Worm (Caenorhabditis elegans) whole organism, young adult: Measurements from ENCODE around the gene klp-3.

Source experiments
- B0019.2 ChIP-seq: fragments of 200-800 bp; sonication (Bioruptor generic); conservative IDR thresholded peaks from 2 replicates; pipeline ENCODE4 v1.3.6; 2022; ENCODE audit warnings: missing genetic modification reagents, missing genetic modification characterization, missing compliant biosample characterization
- B0261.1 ChIP-seq: sonication (generic microtip); optimal IDR thresholded peaks from 2 replicates; lab custom pipeline; 2016; ENCODE audit warnings: mild to moderate bottlenecking, missing genetic modification characterization, moderate library complexity, missing compliant biosample characterization
- C17E4.6 ChIP-seq: fragments of 200-800 bp; sonication (Bioruptor generic); IDR thresholded peaks from 2 replicates; pipeline ENCODE4 v1.3.6; 2022; ENCODE audit warnings: missing genetic modification reagents, missing genetic modification characterization, missing compliant biosample characterization
- F22D6.2 ChIP-seq: sonication (generic microtip); optimal IDR thresholded peaks from 2 replicates; lab custom pipeline; 2016; ENCODE audit warnings: mild to moderate bottlenecking, missing genetic modification characterization, missing compliant biosample characterization
- F23B12.7 ChIP-seq: sonication (generic microtip); optimal IDR thresholded peaks from 2 replicates; lab custom pipeline; 2017; ENCODE audit warnings: missing genetic modification characterization, mild to moderate bottlenecking, missing compliant biosample characterization, antibody characterized with exemption, moderate library complexity; ENCODE audit not compliant: insufficient read depth
- F39B2.1 ChIP-seq: fragments of 200-800 bp; sonication (Bioruptor generic); IDR thresholded peaks from 2 replicates; pipeline ENCODE4 v1.3.6; 2022; ENCODE audit warnings: missing genetic modification reagents, missing genetic modification characterization, missing compliant biosample characterization
- F49E8.2 ChIP-seq: sonication (generic microtip); optimal IDR thresholded peaks from 3 replicates; lab custom pipeline; 2017; ENCODE audit warnings: missing genetic modification characterization, mild to moderate bottlenecking, missing compliant biosample characterization, antibody characterized with exemption, moderate library complexity; ENCODE audit not compliant: insufficient read depth
- F55B11.4 ChIP-seq: sonication (generic microtip); optimal IDR thresholded peaks from 2 replicates; lab custom pipeline; 2016; ENCODE audit warnings: missing compliant biosample characterization, missing genetic modification characterization, borderline replicate concordance; ENCODE audit not compliant: insufficient read depth
- F57A8.1 ChIP-seq: fragments of 200-800 bp; sonication (Bioruptor generic); optimal IDR thresholded peaks from 2 replicates; lab custom pipeline; 2018; ENCODE audit warnings: mild to moderate bottlenecking, missing genetic modification characterization, moderate library complexity, missing compliant biosample characterization
- F57C9.4 ChIP-seq: sonication (generic microtip); optimal IDR thresholded peaks from 2 replicates; lab custom pipeline; 2017; ENCODE audit warnings: mild to moderate bottlenecking, missing genetic modification characterization, missing compliant biosample characterization
- Y67H2A.10 ChIP-seq: fragments of 200-800 bp; sonication (Bioruptor generic); conservative IDR thresholded peaks from 2 replicates; pipeline ENCODE4 v1.3.6; 2022; ENCODE audit warnings: missing genetic modification reagents, missing genetic modification characterization, missing compliant biosample characterization
- aptf-2 ChIP-seq: fragments of 200-800 bp; sonication (Bioruptor generic); conservative IDR thresholded peaks from 2 replicates; pipeline ENCODE4 v1.3.6; 2022; ENCODE audit warnings: missing genetic modification reagents, missing genetic modification characterization, missing compliant biosample characterization
- attf-5 ChIP-seq: fragments of 200-800 bp; sonication (Bioruptor generic); optimal IDR thresholded peaks from 2 replicates; lab custom pipeline; 2018; ENCODE audit warnings: mild to moderate bottlenecking, missing genetic modification characterization, missing compliant biosample characterization
- ccch-3 ChIP-seq: fragments of 200-800 bp; sonication (Bioruptor generic); optimal IDR thresholded peaks from 2 replicates; lab custom pipeline; 2018; ENCODE audit warnings: mild to moderate bottlenecking, missing genetic modification characterization, missing compliant biosample characterization
- ceh-91 ChIP-seq: fragments of 200-800 bp; sonication (Bioruptor generic); IDR thresholded peaks from 2 replicates; pipeline ENCODE4 v1.3.6; 2022; ENCODE audit warnings: missing genetic modification reagents, missing genetic modification characterization, missing compliant biosample characterization
- ekl-4 ChIP-seq: fragments of 200-800 bp; sonication (Bioruptor generic); IDR thresholded peaks from 2 replicates; pipeline ENCODE4 v1.3.6; 2022; ENCODE audit warnings: missing genetic modification reagents, missing genetic modification characterization, missing compliant biosample characterization
- ets-4 ChIP-seq: fragments of 200-800 bp; sonication (Bioruptor generic); optimal IDR thresholded peaks from 2 replicates; lab custom pipeline; 2018; ENCODE audit warnings: mild to moderate bottlenecking, missing genetic modification characterization, missing compliant biosample characterization
- hlh-12 ChIP-seq: sonication (generic microtip); optimal IDR thresholded peaks from 2 replicates; lab custom pipeline; 2016; ENCODE audit warnings: missing genetic modification characterization, missing compliant biosample characterization
- hmg-1.2 ChIP-seq: fragments of 200-800 bp; sonication (Bioruptor generic); IDR thresholded peaks from 2 replicates; pipeline ENCODE4 v1.3.6; 2022; ENCODE audit warnings: missing genetic modification reagents, missing genetic modification characterization, missing compliant biosample characterization
- hmg-20 ChIP-seq: fragments of 200-800 bp; sonication (Bioruptor generic); IDR thresholded peaks from 2 replicates; pipeline ENCODE4 v1.3.6; 2022; ENCODE audit warnings: missing genetic modification reagents, missing genetic modification characterization, missing compliant biosample characterization
- hrde-1 ChIP-seq: sonication (generic microtip); optimal IDR thresholded peaks from 2 replicates; lab custom pipeline; 2016; ENCODE audit warnings: missing genetic modification characterization, mild to moderate bottlenecking, missing compliant biosample characterization, moderate library complexity, missing genotype, missing genetic modification reagents, borderline replicate concordance
- lag-1 ChIP-seq: fragments of 200-800 bp; sonication (Bioruptor generic); IDR thresholded peaks from 2 replicates; pipeline ENCODE4 v1.3.6; 2022; ENCODE audit warnings: missing genetic modification reagents, missing genetic modification characterization, missing compliant biosample characterization
- lsy-27 ChIP-seq: sonication (generic microtip); optimal IDR thresholded peaks from 2 replicates; lab custom pipeline; 2017; ENCODE audit warnings: missing genetic modification characterization, mild to moderate bottlenecking, missing compliant biosample characterization, antibody characterized with exemption, missing genotype, borderline replicate concordance; ENCODE audit not compliant: insufficient read depth
- mcd-1 ChIP-seq: fragments of 200-800 bp; sonication (Bioruptor generic); IDR thresholded peaks from 2 replicates; pipeline ENCODE4 v1.3.6; 2022; ENCODE audit warnings: missing genetic modification reagents, missing genetic modification characterization, missing compliant biosample characterization
- pha-4 ChIP-seq: fragments of 150-350 bp; sonication (generic microtip); optimal IDR thresholded peaks from 2 replicates; lab custom pipeline; 2014; ENCODE audit warnings: missing biosample characterization, missing genetic modification reagents, missing genetic modification characterization
- rec-8 ChIP-seq, 2 experiments: sonication (generic microtip); optimal IDR thresholded peaks; 2 replicates each; lab custom pipeline; 2016; ENCODE audit warnings: mild to moderate bottlenecking in 2 of 2, missing genetic modification characterization in 2 of 2, missing genetic modification reagents in 2 of 2, missing genotype in 2 of 2, missing biosample characterization in 1 of 2, missing compliant biosample characterization in 1 of 2, moderate library complexity in 1 of 2
- snpc-3.4 ChIP-seq: sonication (generic microtip); optimal IDR thresholded peaks from 2 replicates; lab custom pipeline; 2017; ENCODE audit warnings: missing genetic modification characterization, mild to moderate bottlenecking, missing compliant biosample characterization, antibody characterized with exemption, moderate library complexity, missing genotype, missing genetic modification reagents
- somi-1 ChIP-seq: fragments of 200-800 bp; sonication (Bioruptor generic); optimal IDR thresholded peaks from 2 replicates; lab custom pipeline; 2018; ENCODE audit warnings: mild to moderate bottlenecking, missing genetic modification characterization, missing compliant biosample characterization
- sptf-2 ChIP-seq: fragments of 200-800 bp; sonication (Bioruptor generic); optimal IDR thresholded peaks from 2 replicates; lab custom pipeline; 2018; ENCODE audit warnings: mild to moderate bottlenecking, missing genetic modification characterization, missing compliant biosample characterization
- unc-62 ChIP-seq: fragments of 150-350 bp; optimal IDR thresholded peaks from 2 replicates; lab custom pipeline; 2014; ENCODE audit warnings: missing biosample characterization, missing genetic modification reagents, missing genetic modification characterization
- zim-3 ChIP-seq: sonication (generic microtip); optimal IDR thresholded peaks from 2 replicates; lab custom pipeline; 2017; ENCODE audit warnings: mild to moderate bottlenecking, missing genetic modification characterization, moderate library complexity, missing compliant biosample characterization
- ztf-18 ChIP-seq: sonication (generic microtip); optimal IDR thresholded peaks from 2 replicates; lab custom pipeline; 2016; ENCODE audit warnings: missing genotype, mild to moderate bottlenecking, missing genetic modification characterization, missing compliant biosample characterization
- ztf-25 ChIP-seq: fragments of 200-800 bp; sonication (Bioruptor generic); IDR thresholded peaks from 2 replicates; pipeline ENCODE4 v1.3.6; 2022; ENCODE audit warnings: missing genetic modification reagents, missing genetic modification characterization, missing compliant biosample characterization
- ztf-28 ChIP-seq: fragments of 200-800 bp; sonication (Bioruptor generic); IDR thresholded peaks from 2 replicates; pipeline ENCODE4 v1.3.6; 2022; ENCODE audit warnings: missing genetic modification reagents, missing genetic modification characterization, missing compliant biosample characterization

Gene klp-3

ce11 chrII:7822454-7822853 is 19.7 kb upstream of the klp-3 start, which contains the start of gene irld-47:
Gene irld-47 (minus strand): TSS chrII:7822554.
- TF ChIP-seq hrde-1 (tag; lab: Kevin White, UChicago) (no peak), F55B11.4 (tag; lab: Kevin White, UChicago) (no peak), C17E4.6 (GFP tag; lab: Robert Waterston, UW) (no peak), rec-8 (tag; optimal IDR thresholded peaks at IDR 0.05; lab: Kevin White, UChicago) (no peak), F57C9.4 (tag; lab: Kevin White, UChicago) (no peak), ztf-18 (tag; lab: Kevin White, UChicago) (no peak), Y67H2A.10 (no peak), F39B2.1 (GFP tag; lab: Robert Waterston, UW) (no peak), mcd-1 (GFP tag; lab: Robert Waterston, UW) (no peak), B0019.2 (GFP tag; lab: Robert Waterston, UW) (no peak), ccch-3 (GFP tag; lab: Kevin White, UChicago) (no peak), F23B12.7 (tag; lab: Kevin White, UChicago) (no peak)

DNA sequence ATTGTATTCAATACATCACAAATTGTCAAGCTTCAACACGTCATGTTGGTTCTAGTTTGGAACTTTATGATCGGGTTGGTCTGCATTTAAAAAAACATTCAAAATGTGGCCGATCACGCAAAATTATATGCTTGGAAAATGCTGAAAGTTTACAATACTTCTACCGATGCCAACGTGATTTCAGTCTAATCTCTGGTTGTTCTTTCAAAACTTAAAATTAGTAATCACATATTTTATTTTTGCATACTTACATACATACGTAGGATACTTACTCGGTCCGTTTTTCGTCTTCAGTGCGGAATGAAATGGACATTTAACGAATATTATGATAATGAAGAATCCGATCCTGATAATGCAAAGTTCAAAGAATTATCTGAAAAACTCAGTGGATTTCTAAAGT is 17.0 kb upstream of the klp-3 start, which contains the start of gene srw-62:
srw-62 (plus strand) TSS at position 301 of the 400 bp plus-strand sequence.
- no peak for TF ChIP-seq lag-1 (GFP tag; lab: Robert Waterston, UW)
- no peak for TF ChIP-seq somi-1 (GFP tag; lab: Kevin White, UChicago)
- no peak for TF ChIP-seq F22D6.2 (tag; lab: Kevin White, UChicago)
- TF ChIP-seq B0261.1 (tag; lab: Kevin White, UChicago), result no peak
- TF ChIP-seq hlh-12, result no peak
- TF ChIP-seq ztf-25 (GFP tag; lab: Robert Waterston, UW), result no peak
- no peak for TF ChIP-seq B0019.2 (GFP tag; lab: Robert Waterston, UW)
- TF ChIP-seq zim-3 (tag; lab: Kevin White, UChicago), result no peak
- no peak for TF ChIP-seq F57A8.1 (GFP tag; lab: Kevin White, UChicago)
- no peak for TF ChIP-seq F23B12.7 (tag; lab: Kevin White, UChicago)
- no peak for TF ChIP-seq aptf-2 (GFP tag; lab: Robert Waterston, UW)
- TF ChIP-seq Y67H2A.10, result no peak
- no peak for TF ChIP-seq ekl-4 (GFP tag; lab: Robert Waterston, UW)
- no peak for TF ChIP-seq hmg-1.2 (GFP tag; lab: Robert Waterston, UW)
- no peak for TF ChIP-seq ceh-91 (GFP tag; lab: Robert Waterston, UW)

DNA sequence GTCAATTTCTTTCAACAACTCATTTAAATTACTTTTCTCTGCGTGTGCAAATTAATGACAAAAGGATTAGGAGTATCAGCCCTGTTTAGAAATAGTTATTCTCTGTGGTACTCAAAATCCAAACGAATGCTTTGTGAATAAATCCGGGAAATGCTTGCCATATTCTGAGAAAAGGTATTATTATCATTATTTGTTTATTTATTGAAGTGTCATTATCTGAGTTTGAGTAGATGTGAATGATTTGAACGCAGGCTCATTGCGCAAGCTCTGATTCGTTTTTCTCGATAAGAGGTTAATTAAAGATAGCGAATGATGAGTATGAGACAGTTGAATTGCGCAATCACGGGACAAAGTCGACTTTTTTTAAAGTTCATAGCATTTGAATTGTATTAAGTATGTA is 14.3 kb upstream of the klp-3 start:
- TF ChIP-seq attf-5 (GFP tag; lab: Kevin White, UChicago) (no peak), pha-4 (tag; lab: Kevin White, UChicago) (no peak), unc-62 (no peak), snpc-3.4 (tag; lab: Kevin White, UChicago) (no peak), hmg-20 (GFP tag; lab: Robert Waterston, UW) (no peak)

DNA sequence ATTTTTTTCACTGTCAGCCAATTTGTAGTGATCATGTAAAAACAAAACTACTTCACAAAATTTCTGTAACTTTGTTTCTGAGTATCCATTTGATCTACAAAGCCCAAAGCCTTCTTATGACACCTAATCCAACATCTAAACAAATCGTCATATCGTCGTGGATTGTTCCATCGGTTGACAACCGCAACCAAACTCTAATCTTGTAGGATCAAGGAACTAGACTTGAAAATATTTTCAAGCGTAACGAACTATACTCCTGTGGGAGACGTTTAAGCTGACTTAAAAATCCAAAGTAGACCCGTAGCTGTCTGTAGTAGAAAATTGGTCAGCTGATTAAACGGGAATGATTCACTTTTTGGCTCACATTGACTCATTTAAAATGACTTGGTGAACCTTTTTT is 12.5 kb upstream of the klp-3 start:
- TF ChIP-seq lsy-27 (tag; lab: Kevin White, UChicago) (no peak), ztf-28 (GFP tag; lab: Robert Waterston, UW) (no peak), ets-4 (GFP tag; lab: Kevin White, UChicago) (no peak), sptf-2 (GFP tag; lab: Kevin White, UChicago) (no peak), F49E8.2 (tag; lab: Kevin White, UChicago) (no peak)
